Fruit fly (Drosophila melanogaster): ENCODE data around the gene CG13068.

Gene CG13068

dm6 chr3L:16289067-16289466, 19.9 kb downstream of the CG13068 start (continued):
- TF ChIP-seq CG4424 (GFP tag; optimal IDR thresholded peaks at IDR 0.05) (peak; percentile 38), az2 (GFP tag; optimal IDR thresholded peaks at IDR 0.05) (peak; percentile 31), zen2 (GFP tag; IDR thresholded peaks at IDR 0.05; ENCODE audit: partially characterized antibody) (no peak), row (GFP tag; IDR thresholded peaks at IDR 0.05) (peak; percentile 34; the same call in 1 of the 3 replicates), Sox102F (GFP tag; optimal IDR thresholded peaks at IDR 0.05) (peak; percentile 31), Hmr (GFP tag; optimal IDR thresholded peaks at IDR 0.05) (no peak), NFAT (GFP tag; IDR thresholded peaks at IDR 0.05) (no peak), CG9437 (GFP tag; optimal IDR thresholded peaks at IDR 0.05) (peak; percentile 25), CG12104 (GFP tag; optimal IDR thresholded peaks at IDR 0.05) (no peak), CG7357 (GFP tag; IDR thresholded peaks at IDR 0.05) (0 out of 3 replicates have a peak, but pooled peaks have one; percentile 21), crc (GFP tag; optimal IDR thresholded peaks at IDR 0.05) (no peak), CG4730 (GFP tag; IDR thresholded peaks at IDR 0.05) (peak; percentile 50; the same call in 1 of the 2 replicates), her (GFP tag; optimal IDR thresholded peaks at IDR 0.05) (no peak), Scr (GFP tag; IDR thresholded peaks at IDR 0.05; ENCODE audit: partially characterized antibody) (no peak), hkb (optimal IDR thresholded peaks at IDR 0.05) (no peak), hkb (GFP tag; IDR thresholded peaks at IDR 0.05) (peak; percentile 66), stc (GFP tag; IDR thresholded peaks at IDR 0.05) (0 out of 2 replicates have a peak, but pooled peaks have one; percentile 26), oc (tag; optimal IDR thresholded peaks at IDR 0.05) (no peak), pros (GFP tag; optimal IDR thresholded peaks at IDR 0.05) (no peak), CG13775 (GFP tag; optimal IDR thresholded peaks at IDR 0.05) (peak; percentile 11), Nf-YA (GFP tag; IDR thresholded peaks at IDR 0.05) (0 out of 2 replicates have a peak, but pooled peaks have one; percentile 20), tap (tag; optimal IDR thresholded peaks at IDR 0.05) (peak; percentile 5), pan (optimal IDR thresholded peaks at IDR 0.05) (no peak), pan (GFP tag; optimal IDR thresholded peaks at IDR 0.05 in 1 of 2, IDR thresholded peaks at IDR 0.05 in 1 of 2) (peak in 1 of 2 experiments; percentile 37), unpg (GFP tag; optimal IDR thresholded peaks at IDR 0.05) (peak; percentile 59), z (GFP tag; IDR thresholded peaks at IDR 0.05) (no peak), cas (GFP tag; IDR thresholded peaks at IDR 0.05) (no peak), CG17328 (GFP tag; IDR thresholded peaks at IDR 0.05) (peak; percentile 44; the same call in 1 of the 2 replicates), ap (GFP tag; IDR thresholded peaks at IDR 0.05) (peak; percentile 65), CkIIα-i1 (GFP tag; IDR thresholded peaks at IDR 0.05) (no peak), CG18599 (GFP tag; optimal IDR thresholded peaks at IDR 0.05) (no peak), CG10209 (GFP tag; optimal IDR thresholded peaks at IDR 0.05) (peak; percentile 23), NC2α (GFP tag; optimal IDR thresholded peaks at IDR 0.05) (no peak), CG32767 (GFP tag; IDR thresholded peaks at IDR 0.05) (peak; percentile 46; the same call in 1 of the 2 replicates), Gug (GFP tag; IDR thresholded peaks at IDR 0.05) (0 out of 4 replicates have a peak, but pooled peaks have one; percentile 13), E2f2 (GFP tag; IDR thresholded peaks at IDR 0.05) (peak; percentile 22; the same call in 1 of the 2 replicates), ase (GFP tag; IDR thresholded peaks at IDR 0.05) (peak; percentile 47; the same call in 1 of the 3 replicates), HmgZ (tag; optimal IDR thresholded peaks at IDR 0.05) (no peak), Ravus (GFP tag; IDR thresholded peaks at IDR 0.05) (no peak), slbo (GFP tag; IDR thresholded peaks at IDR 0.05) (peak; percentile 22; the same call in 1 of the 2 replicates), Ptx1 (GFP tag; IDR thresholded peaks at IDR 0.05) (0 out of 2 replicates have a peak, but pooled peaks have one; percentile 43), nerfin-1 (tag; optimal IDR thresholded peaks at IDR 0.05) (no peak), Hr51 (GFP tag; optimal IDR thresholded peaks at IDR 0.05) (peak in 1 of 2 experiments; percentile 69), tio (GFP tag; optimal IDR thresholded peaks at IDR 0.05) (peak; percentile 5), org-1 (GFP tag; optimal IDR thresholded peaks at IDR 0.05) (no peak), sisA (GFP tag; IDR thresholded peaks at IDR 0.05) (peak; percentile 15; the same call in 1 of the 2 replicates), ind (GFP tag; optimal IDR thresholded peaks at IDR 0.05) (peak; percentile 23), ash1 (GFP tag; optimal IDR thresholded peaks at IDR 0.05) (no peak), CG10654 (GFP tag; optimal IDR thresholded peaks at IDR 0.05) (peak; percentile 2), nmo (GFP tag; optimal IDR thresholded peaks at IDR 0.05) (peak; percentile 2), CG11696 (GFP tag; IDR thresholded peaks at IDR 0.05) (peak; percentile 44; the same call in 1 of the 2 replicates)
